Worm (Caenorhabditis elegans) whole organism, young adult: Measurements from ENCODE around the gene C05D9.4.

Source experiments
- B0035.1 ChIP-seq: sonication (generic microtip); optimal IDR thresholded peaks from 2 replicates; lab custom pipeline; 2016; ENCODE audit warnings: missing genetic modification characterization, mild to moderate bottlenecking, missing compliant biosample characterization, missing genotype, missing genetic modification reagents
- B0336.3 ChIP-seq: fragments of 200-800 bp; sonication (Bioruptor generic); IDR thresholded peaks from 2 replicates; pipeline ENCODE4 v1.3.6; 2022; ENCODE audit warnings: missing genetic modification characterization, missing compliant biosample characterization
- C06A6.2 ChIP-seq: fragments of 200-800 bp; sonication (Bioruptor generic); conservative IDR thresholded peaks from 2 replicates; pipeline ENCODE4 v1.3.6; 2022; ENCODE audit warnings: missing genetic modification characterization, missing compliant biosample characterization
- C17E4.6 ChIP-seq: fragments of 200-800 bp; sonication (Bioruptor generic); IDR thresholded peaks from 2 replicates; pipeline ENCODE4 v1.3.6; 2022; ENCODE audit warnings: missing genetic modification reagents, missing genetic modification characterization, missing compliant biosample characterization
- K12H6.12 ChIP-seq: fragments of 200-800 bp; sonication (Bioruptor generic); optimal IDR thresholded peaks from 2 replicates; lab custom pipeline; 2018; ENCODE audit warnings: mild to moderate bottlenecking, missing genetic modification characterization, missing compliant biosample characterization
- T07F8.4 ChIP-seq: sonication (generic microtip); optimal IDR thresholded peaks from 2 replicates; lab custom pipeline; 2016; ENCODE audit warnings: mild to moderate bottlenecking, missing genetic modification characterization, moderate library complexity, missing compliant biosample characterization
- Y53G8AR.9 ChIP-seq: fragments of 200-800 bp; sonication (Bioruptor generic); conservative IDR thresholded peaks from 2 replicates; pipeline ENCODE4 v1.3.6; 2022; ENCODE audit warnings: missing genetic modification reagents, missing genetic modification characterization, missing compliant biosample characterization
- ZK185.1 ChIP-seq: sonication (generic microtip); optimal IDR thresholded peaks from 2 replicates; lab custom pipeline; 2016; ENCODE audit warnings: mild to moderate bottlenecking, missing genetic modification characterization, missing compliant biosample characterization; ENCODE audit not compliant: poor library complexity, severe bottlenecking
- akir-1 ChIP-seq: fragments of 200-800 bp; sonication (Bioruptor generic); optimal IDR thresholded peaks from 2 replicates; lab custom pipeline; 2018; ENCODE audit warnings: mild to moderate bottlenecking, missing genetic modification characterization, moderate library complexity, missing compliant biosample characterization
- aptf-3 ChIP-seq: fragments of 200-800 bp; sonication (Bioruptor generic); IDR thresholded peaks from 2 replicates; pipeline ENCODE4 v1.3.6; 2022; ENCODE audit warnings: missing genetic modification characterization, missing compliant biosample characterization
- attf-5 ChIP-seq: fragments of 200-800 bp; sonication (Bioruptor generic); optimal IDR thresholded peaks from 2 replicates; lab custom pipeline; 2018; ENCODE audit warnings: mild to moderate bottlenecking, missing genetic modification characterization, missing compliant biosample characterization
- bed-2 ChIP-seq: fragments of 200-800 bp; sonication (Bioruptor generic); IDR thresholded peaks from 2 replicates; pipeline ENCODE4 v1.3.6; 2022; ENCODE audit warnings: missing genetic modification reagents, missing genetic modification characterization, missing compliant biosample characterization
- cebp-1 ChIP-seq, 2 experiments: fragments of 200-800 bp in 1 of 2; sonication (Bioruptor generic) in 1 of 2; sonication (generic microtip) in 1 of 2; IDR thresholded peaks in 1 of 2; optimal IDR thresholded peaks in 1 of 2; 2 replicates each; pipeline versions ENCODE4 v1.3.6 to Lab custom; 2017 to 2022; ENCODE audit warnings: missing compliant biosample characterization in 2 of 2, missing genetic modification characterization in 2 of 2, mild to moderate bottlenecking in 1 of 2, missing genetic modification reagents in 1 of 2, moderate library complexity in 1 of 2
- ceh-27 ChIP-seq: fragments of 200-800 bp; sonication (Bioruptor generic); optimal IDR thresholded peaks from 2 replicates; lab custom pipeline; 2018; ENCODE audit warnings: mild to moderate bottlenecking, missing genetic modification characterization, moderate library complexity, missing compliant biosample characterization
- ceh-40 ChIP-seq: fragments of 200-800 bp; sonication (Bioruptor generic); IDR thresholded peaks from 2 replicates; pipeline ENCODE4 v1.3.6; 2022; ENCODE audit warnings: missing genetic modification characterization, missing compliant biosample characterization
- ceh-91 ChIP-seq: fragments of 200-800 bp; sonication (Bioruptor generic); IDR thresholded peaks from 2 replicates; pipeline ENCODE4 v1.3.6; 2022; ENCODE audit warnings: missing genetic modification reagents, missing genetic modification characterization, missing compliant biosample characterization
- die-1 ChIP-seq: sonication (generic microtip); optimal IDR thresholded peaks from 2 replicates; lab custom pipeline; 2016; ENCODE audit warnings: missing genotype, mild to moderate bottlenecking, missing genetic modification characterization, missing compliant biosample characterization
- dox-1 ChIP-seq: fragments of 200-800 bp; sonication (Bioruptor generic); IDR thresholded peaks from 2 replicates; pipeline ENCODE4 v1.3.6; 2022; ENCODE audit warnings: missing genetic modification reagents, missing genetic modification characterization, missing compliant biosample characterization
- dpl-1 ChIP-seq: fragments of 150-350 bp; optimal IDR thresholded peaks from 2 replicates; lab custom pipeline; 2014; ENCODE audit warnings: missing biosample characterization, missing genetic modification reagents, missing genetic modification characterization
- egrh-3 ChIP-seq: fragments of 200-800 bp; sonication (Bioruptor generic); IDR thresholded peaks from 2 replicates; pipeline ENCODE4 v1.3.6; 2022; ENCODE audit warnings: missing genetic modification reagents, missing genetic modification characterization, missing compliant biosample characterization
- ekl-4 ChIP-seq: fragments of 200-800 bp; sonication (Bioruptor generic); IDR thresholded peaks from 2 replicates; pipeline ENCODE4 v1.3.6; 2022; ENCODE audit warnings: missing genetic modification reagents, missing genetic modification characterization, missing compliant biosample characterization
- ets-4 ChIP-seq: fragments of 200-800 bp; sonication (Bioruptor generic); optimal IDR thresholded peaks from 2 replicates; lab custom pipeline; 2018; ENCODE audit warnings: mild to moderate bottlenecking, missing genetic modification characterization, missing compliant biosample characterization
- fkh-3 ChIP-seq: sonication (generic microtip); optimal IDR thresholded peaks from 2 replicates; lab custom pipeline; 2016; ENCODE audit warnings: mild to moderate bottlenecking, missing genetic modification characterization, missing compliant biosample characterization
- hlh-26 ChIP-seq: fragments of 200-800 bp; sonication (Bioruptor generic); conservative IDR thresholded peaks from 2 replicates; pipeline ENCODE4 v1.3.6; 2022; ENCODE audit warnings: missing genetic modification reagents, missing genetic modification characterization, missing compliant biosample characterization
- hmg-1.2 ChIP-seq: fragments of 200-800 bp; sonication (Bioruptor generic); IDR thresholded peaks from 2 replicates; pipeline ENCODE4 v1.3.6; 2022; ENCODE audit warnings: missing genetic modification reagents, missing genetic modification characterization, missing compliant biosample characterization
- let-607 ChIP-seq, 2 experiments: fragments of 200-800 bp in 1 of 2; sonication (Bioruptor generic) in 1 of 2; sonication (generic microtip) in 1 of 2; optimal IDR thresholded peaks; 2 replicates each; lab custom pipeline; 2016 to 2018; ENCODE audit warnings: mild to moderate bottlenecking in 2 of 2, missing compliant biosample characterization in 2 of 2, missing genetic modification characterization in 2 of 2, moderate library complexity in 2 of 2, missing genotype in 1 of 2
- lin-40 ChIP-seq: sonication (generic microtip); optimal IDR thresholded peaks from 2 replicates; lab custom pipeline; 2016; ENCODE audit warnings: missing genetic modification characterization, mild to moderate bottlenecking, missing compliant biosample characterization, missing genotype, missing genetic modification reagents
- lir-1 ChIP-seq: fragments of 200-800 bp; sonication (Bioruptor generic); conservative IDR thresholded peaks from 2 replicates; pipeline ENCODE4 v1.3.6; 2022; ENCODE audit warnings: missing genetic modification reagents, missing genetic modification characterization, missing compliant biosample characterization
- mcd-1 ChIP-seq: fragments of 200-800 bp; sonication (Bioruptor generic); IDR thresholded peaks from 2 replicates; pipeline ENCODE4 v1.3.6; 2022; ENCODE audit warnings: missing genetic modification reagents, missing genetic modification characterization, missing compliant biosample characterization
- mxl-1 ChIP-seq: sonication (generic microtip); optimal IDR thresholded peaks from 2 replicates; lab custom pipeline; 2016; ENCODE audit warnings: missing genetic modification characterization, missing compliant biosample characterization
- nhr-27 ChIP-seq: fragments of 200-800 bp; sonication (Bioruptor generic); optimal IDR thresholded peaks from 2 replicates; lab custom pipeline; 2018; ENCODE audit warnings: mild to moderate bottlenecking, missing genetic modification characterization, moderate library complexity, missing compliant biosample characterization
- nhr-80 ChIP-seq: sonication (generic microtip); optimal IDR thresholded peaks from 2 replicates; lab custom pipeline; 2016; ENCODE audit warnings: missing genetic modification characterization, missing compliant biosample characterization
- pha-4 ChIP-seq: fragments of 150-350 bp; sonication (generic microtip); optimal IDR thresholded peaks from 2 replicates; lab custom pipeline; 2014; ENCODE audit warnings: missing biosample characterization, missing genetic modification reagents, missing genetic modification characterization
- rcor-1 ChIP-seq: fragments of 200-800 bp; sonication (Bioruptor generic); IDR thresholded peaks from 2 replicates; pipeline ENCODE4 v1.3.6; 2022; ENCODE audit warnings: missing genetic modification reagents, missing genetic modification characterization, missing compliant biosample characterization
- rec-8 ChIP-seq, 2 experiments: sonication (generic microtip); optimal IDR thresholded peaks; 2 replicates each; lab custom pipeline; 2016; ENCODE audit warnings: mild to moderate bottlenecking in 2 of 2, missing genetic modification characterization in 2 of 2, missing genetic modification reagents in 2 of 2, missing genotype in 2 of 2, missing biosample characterization in 1 of 2, missing compliant biosample characterization in 1 of 2, moderate library complexity in 1 of 2
- repo-1 ChIP-seq: sonication (generic microtip); optimal IDR thresholded peaks from 2 replicates; lab custom pipeline; 2017; ENCODE audit warnings: mild to moderate bottlenecking, missing genetic modification characterization, missing compliant biosample characterization
- sea-2 ChIP-seq: fragments of 200-800 bp; sonication (Bioruptor generic); IDR thresholded peaks from 2 replicates; pipeline ENCODE4 v1.3.6; 2022; ENCODE audit warnings: missing genetic modification characterization, missing compliant biosample characterization
- snpc-1.3 ChIP-seq: sonication (generic microtip); optimal IDR thresholded peaks from 2 replicates; lab custom pipeline; 2017; ENCODE audit warnings: missing genetic modification characterization, mild to moderate bottlenecking, missing compliant biosample characterization, antibody characterized with exemption, moderate library complexity, missing genotype, missing genetic modification reagents; ENCODE audit not compliant: insufficient read depth
- snpc-4 ChIP-seq, 5 experiments: fragments of 150-350 bp in 1 of 5; sonication (generic microtip) in 4 of 5; optimal IDR thresholded peaks; 2 replicates each; lab custom pipeline; 2014 to 2018; ENCODE audit warnings: missing genetic modification characterization in 5 of 5, missing biosample characterization in 3 of 5, antibody characterized with exemption in 2 of 5, mild to moderate bottlenecking in 2 of 5, missing compliant biosample characterization in 2 of 5, missing genotype in 2 of 5, moderate library complexity in 2 of 5, missing genetic modification reagents in 1 of 5
- somi-1 ChIP-seq: fragments of 200-800 bp; sonication (Bioruptor generic); optimal IDR thresholded peaks from 2 replicates; lab custom pipeline; 2018; ENCODE audit warnings: mild to moderate bottlenecking, missing genetic modification characterization, missing compliant biosample characterization
- tlf-1 ChIP-seq: fragments of 200-800 bp; sonication (Bioruptor generic); optimal IDR thresholded peaks from 2 replicates; lab custom pipeline; 2018; ENCODE audit warnings: mild to moderate bottlenecking, missing genetic modification characterization, missing compliant biosample characterization
- zim-3 ChIP-seq: sonication (generic microtip); optimal IDR thresholded peaks from 2 replicates; lab custom pipeline; 2017; ENCODE audit warnings: mild to moderate bottlenecking, missing genetic modification characterization, moderate library complexity, missing compliant biosample characterization

C05D9.4 gene

DNA sequence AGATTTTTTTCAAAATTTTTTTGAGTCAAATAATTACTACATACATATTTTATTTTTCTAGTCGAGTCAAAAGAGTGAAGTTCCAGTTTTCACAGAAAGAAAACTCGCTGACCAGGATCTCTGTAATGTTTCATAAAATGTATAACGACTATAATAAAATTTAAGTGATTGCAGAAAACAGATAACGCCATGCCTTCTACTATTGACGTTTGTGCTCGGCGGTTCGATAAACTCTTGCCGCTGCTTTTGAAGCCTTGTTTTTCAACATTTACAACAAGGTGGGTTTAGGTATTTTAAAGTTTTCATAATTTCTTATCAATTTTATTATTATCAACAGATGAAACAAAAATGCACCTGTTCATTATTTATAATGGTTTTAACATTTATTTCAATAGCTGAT, 17.6 kb downstream of the C05D9.4 start, which contains the start of gene lmp-2:
Gene lmp-2 (plus strand): TSS at position 190 of the 400 bp plus-strand sequence.
- TF ChIP-seq B0035.1 (tag; lab: Kevin White, UChicago) (no peak), nhr-80 (tag; lab: Kevin White, UChicago) (peak; percentile 43)

DNA sequence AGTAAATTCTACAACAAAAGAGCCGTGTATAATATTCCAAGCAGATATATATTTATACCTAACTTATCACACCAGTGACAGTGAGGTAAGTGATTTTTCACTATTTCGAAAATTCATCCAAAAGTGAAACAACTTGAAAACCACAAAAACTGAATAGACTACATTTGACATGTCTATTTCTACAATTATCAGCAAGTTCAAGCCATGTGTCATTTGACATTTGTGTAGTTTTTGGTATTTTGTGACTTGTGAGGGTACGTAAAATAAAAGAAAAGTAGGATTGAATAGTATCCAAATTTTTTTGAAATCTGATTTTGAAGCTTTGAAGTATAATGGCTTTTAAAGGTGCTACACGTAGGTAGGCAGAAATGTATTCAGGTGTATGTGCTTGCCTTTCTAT, 18.3 kb downstream of the C05D9.4 start:
- TF ChIP-seq die-1 (tag; lab: Kevin White, UChicago) (no peak), somi-1 (GFP tag; lab: Kevin White, UChicago) (no peak), ZK185.1 (no peak), hmg-1.2 (GFP tag; lab: Robert Waterston, UW) (no peak), lin-40 (no peak), nhr-80 (tag; lab: Kevin White, UChicago) (peak; percentile 31)

DNA sequence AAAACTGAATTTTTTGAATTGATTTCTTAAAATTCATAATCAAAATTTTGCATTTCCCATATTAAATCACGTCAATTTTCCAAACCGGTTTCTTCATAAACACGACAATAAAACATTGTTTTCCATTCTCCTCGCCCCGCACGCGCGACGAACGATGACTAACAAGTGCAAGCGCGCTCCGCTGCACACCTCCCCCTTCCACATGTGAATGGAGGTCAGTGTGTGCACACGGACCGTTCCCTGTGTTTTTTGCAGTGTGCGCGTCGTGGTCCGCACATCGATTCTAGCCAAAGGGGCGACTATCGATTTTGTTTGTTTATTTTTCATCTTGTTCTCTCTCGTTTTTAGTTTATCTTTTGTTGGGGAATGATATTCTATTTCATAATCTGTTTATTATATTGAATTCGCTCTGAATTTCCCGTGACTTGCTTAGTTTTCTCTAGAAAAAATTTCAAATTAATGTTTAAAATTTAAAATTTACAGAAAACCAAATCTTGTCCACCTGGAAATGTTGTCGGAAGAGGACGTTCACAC, 20.7 kb downstream of the C05D9.4 start, which contains the start of gene snx-1:
Gene snx-1 (plus strand): TSS at position 484 of the 534 bp plus-strand sequence.
- TF ChIP-seq dox-1 (peak; percentile 76; the same call in 1 of the 2 replicates), snpc-1.3 (tag; lab: Kevin White, UChicago) (no peak), somi-1 (GFP tag; lab: Kevin White, UChicago) (no peak), Y53G8AR.9 (GFP tag; lab: Robert Waterston, UW) (no peak), mcd-1 (GFP tag; lab: Robert Waterston, UW) (peak; percentile 90), attf-5 (GFP tag; lab: Kevin White, UChicago) (peak; percentile 71), nhr-27 (tag; lab: Kevin White, UChicago) (no peak), snpc-4 (GFP tag; optimal IDR thresholded peaks at IDR 0.05; lab: Kevin White, UChicago) (no peak), snpc-4 (tag; optimal IDR thresholded peaks at IDR 0.05; lab: Kevin White, UChicago) (peak in 2 of 4 experiments; percentile 17 to 36), sea-2 (GFP tag; lab: Robert Waterston, UW) (no peak), hlh-26 (GFP tag; lab: Robert Waterston, UW) (no peak), aptf-3 (GFP tag; lab: Robert Waterston, UW) (no peak), ceh-27 (GFP tag; lab: Kevin White, UChicago) (peak; percentile 40), fkh-3 (tag; lab: Kevin White, UChicago) (no peak), egrh-3 (GFP tag; lab: Robert Waterston, UW) (peak; percentile 73), lir-1 (GFP tag; lab: Robert Waterston, UW) (no peak), B0336.3 (GFP tag; lab: Robert Waterston, UW) (0 out of 2 replicates have a peak, but pooled peaks have one; percentile 19), ekl-4 (no peak), dpl-1 (no peak), C17E4.6 (GFP tag; lab: Robert Waterston, UW) (no peak), ets-4 (GFP tag; lab: Kevin White, UChicago) (no peak), bed-2 (GFP tag; lab: Robert Waterston, UW) (no peak), rcor-1 (no peak), ceh-91 (GFP tag; lab: Robert Waterston, UW) (no peak), let-607 (tag; optimal IDR thresholded peaks at IDR 0.05; lab: Kevin White, UChicago) (peak; percentile 60 to 73), pha-4 (tag; lab: Kevin White, UChicago) (peak; percentile 5), tlf-1 (GFP tag; lab: Kevin White, UChicago) (no peak), hmg-1.2 (GFP tag; lab: Robert Waterston, UW) (peak; percentile 40; the same call in 1 of the 2 replicates), ceh-40 (GFP tag; lab: Robert Waterston, UW) (no peak), zim-3 (no peak), mxl-1 (tag; lab: Kevin White, UChicago) (no peak), cebp-1 (GFP tag; IDR thresholded peaks at IDR 0.05; lab: Robert Waterston, UW) (peak; percentile 43; the same call in 1 of the 2 replicates), cebp-1 (tag; optimal IDR thresholded peaks at IDR 0.05; lab: Kevin White, UChicago) (peak; percentile 65), repo-1 (no peak), K12H6.12 (tag; lab: Kevin White, UChicago) (no peak), lin-40 (peak; percentile 33), C06A6.2 (GFP tag; lab: Robert Waterston, UW) (no peak), akir-1 (no peak), rec-8 (tag; optimal IDR thresholded peaks at IDR 0.05; lab: Kevin White, UChicago) (no peak), T07F8.4 (tag; lab: Kevin White, UChicago) (no peak)
